Worm (Caenorhabditis elegans) whole organism, young adult: ENCODE data around the gene eco-1.

ENCODE experiments used
- F10E7.11 ChIP-seq: sonication (generic microtip); optimal IDR thresholded peaks from 2 replicates; lab custom pipeline; 2017; ENCODE audit warnings: mild to moderate bottlenecking, missing genetic modification characterization, moderate library complexity, missing compliant biosample characterization
- F37B4.10 ChIP-seq: fragments of 200-800 bp; sonication (Bioruptor generic); IDR thresholded peaks from 2 replicates; pipeline ENCODE4 v1.3.6; 2022; ENCODE audit warnings: missing genetic modification characterization, missing compliant biosample characterization
- aptf-3 ChIP-seq: fragments of 200-800 bp; sonication (Bioruptor generic); IDR thresholded peaks from 2 replicates; pipeline ENCODE4 v1.3.6; 2022; ENCODE audit warnings: missing genetic modification characterization, missing compliant biosample characterization
- dpl-1 ChIP-seq: fragments of 150-350 bp; optimal IDR thresholded peaks from 2 replicates; lab custom pipeline; 2014; ENCODE audit warnings: missing biosample characterization, missing genetic modification reagents, missing genetic modification characterization
- nhr-80 ChIP-seq: sonication (generic microtip); optimal IDR thresholded peaks from 2 replicates; lab custom pipeline; 2016; ENCODE audit warnings: missing genetic modification characterization, missing compliant biosample characterization
- pha-4 ChIP-seq: fragments of 150-350 bp; sonication (generic microtip); optimal IDR thresholded peaks from 2 replicates; lab custom pipeline; 2014; ENCODE audit warnings: missing biosample characterization, missing genetic modification reagents, missing genetic modification characterization
- snpc-4 ChIP-seq, 5 experiments: fragments of 150-350 bp in 1 of 5; sonication (generic microtip) in 4 of 5; optimal IDR thresholded peaks; 2 replicates each; lab custom pipeline; 2014 to 2018; ENCODE audit warnings: missing genetic modification characterization in 5 of 5, missing biosample characterization in 3 of 5, antibody characterized with exemption in 2 of 5, mild to moderate bottlenecking in 2 of 5, missing compliant biosample characterization in 2 of 5, missing genotype in 2 of 5, moderate library complexity in 2 of 5, missing genetic modification reagents in 1 of 5
- xnd-1 ChIP-seq: sonication (generic microtip); optimal IDR thresholded peaks from 2 replicates; lab custom pipeline; 2016; ENCODE audit warnings: missing genotype, missing genetic modification reagents, missing genetic modification characterization, missing compliant biosample characterization
- ztf-3 ChIP-seq: fragments of 200-800 bp; sonication (Bioruptor generic); optimal IDR thresholded peaks from 2 replicates; lab custom pipeline; 2018; ENCODE audit warnings: mild to moderate bottlenecking, missing genetic modification characterization, missing compliant biosample characterization

ce11 chrIII:7338009-7338408 lies 20.9 kb downstream of the eco-1 start:
- no peak for TF ChIP-seq nhr-80
- TF ChIP-seq aptf-3 (GFP tag; lab: Robert Waterston, UW), result no peak
- no peak for TF ChIP-seq F37B4.10
- TF ChIP-seq F10E7.11, result no peak
- no peak for TF ChIP-seq ztf-3
- no peak for TF ChIP-seq pha-4 (tag; lab: Kevin White, UChicago)
- no peak for TF ChIP-seq dpl-1
- no peak for TF ChIP-seq xnd-1 (tag; lab: Kevin White, UChicago)
- TF ChIP-seq snpc-4 (GFP tag; optimal IDR thresholded peaks at IDR 0.05; lab: Kevin White, UChicago), result no peak
- no peak for TF ChIP-seq snpc-4 (tag; optimal IDR thresholded peaks at IDR 0.05; lab: Kevin White, UChicago)
